Fruit fly (Drosophila melanogaster) whole organism, embryonic: ENCODE measurements around the gene Alh.

Experiments used
- C15 ChIP-seq: fragments of 200-800 bp; sonication (Bioruptor generic); IDR thresholded peaks from 3 replicates; pipeline ENCODE4 v1.3.6; 2022; ENCODE audit warnings: missing biosample characterization, missing genetic modification characterization
- CG10979 ChIP-seq: fragments of 200-800 bp; sonication (Bioruptor generic); optimal IDR thresholded peaks from 2 replicates; lab custom pipeline; 2018; ENCODE audit warnings: missing biosample characterization, mild to moderate bottlenecking, missing genetic modification characterization, moderate library complexity
- CG11504 ChIP-seq: fragments of 200-800 bp; sonication (Bioruptor generic); optimal IDR thresholded peaks from 3 replicates; lab custom pipeline; 2019; ENCODE audit warnings: missing biosample characterization, mild to moderate bottlenecking, missing genetic modification characterization, moderate library complexity
- CG12391 ChIP-seq: fragments of 200-800 bp; sonication (Bioruptor generic); optimal IDR thresholded peaks from 3 replicates; lab custom pipeline; 2018; ENCODE audit warnings: missing biosample characterization, mild to moderate bottlenecking, missing genetic modification characterization, moderate library complexity
- CG13775 ChIP-seq: fragments of 200-800 bp; sonication (Bioruptor generic); optimal IDR thresholded peaks from 3 replicates; lab custom pipeline; 2017; ENCODE audit warnings: missing biosample characterization, mild to moderate bottlenecking, missing genetic modification characterization
- CG14860 ChIP-seq: fragments of 200-800 bp; sonication (Bioruptor generic); IDR thresholded peaks from 3 replicates; pipeline ENCODE4 v1.3.6; 2022; ENCODE audit warnings: missing biosample characterization, missing genetic modification characterization; ENCODE audit not compliant: partially characterized antibody
- CG15514 ChIP-seq: fragments of 200-800 bp; sonication (Bioruptor generic); optimal IDR thresholded peaks from 3 replicates; lab custom pipeline; 2017; ENCODE audit warnings: missing biosample characterization, missing genetic modification characterization, mild to moderate bottlenecking, moderate library complexity, missing genetic modification reagents
- CG17361 ChIP-seq: fragments of 200-800 bp; sonication (Bioruptor generic); IDR thresholded peaks from 3 replicates; pipeline ENCODE4 v1.3.6; 2022; ENCODE audit warnings: missing biosample characterization, missing genetic modification characterization
- CG2116 ChIP-seq: fragments of 200-800 bp; sonication (Bioruptor generic); optimal IDR thresholded peaks from 3 replicates; lab custom pipeline; 2018; ENCODE audit warnings: missing biosample characterization, mild to moderate bottlenecking, missing genetic modification characterization
- CG30403 ChIP-seq: fragments of 200-800 bp; sonication (Bioruptor generic); optimal IDR thresholded peaks from 3 replicates; lab custom pipeline; 2016; ENCODE audit warnings: missing biosample characterization, missing genetic modification characterization
- CG34422 ChIP-seq: fragments of 200-800 bp; sonication (Bioruptor generic); IDR thresholded peaks from 3 replicates; pipeline ENCODE4 v1.3.6; 2022; ENCODE audit warnings: missing biosample characterization, missing genetic modification characterization
- CG6683 ChIP-seq: fragments of 200-800 bp; sonication (Bioruptor generic); optimal IDR thresholded peaks from 2 replicates; lab custom pipeline; 2017; ENCODE audit warnings: missing biosample characterization, mild to moderate bottlenecking, missing genetic modification characterization, missing genetic modification reagents
- CG6765 ChIP-seq: fragments of 200-800 bp; sonication (Bioruptor generic); optimal IDR thresholded peaks from 3 replicates; lab custom pipeline; 2017; ENCODE audit warnings: missing biosample characterization, mild to moderate bottlenecking, missing genetic modification characterization
- CG6813 ChIP-seq: fragments of 200-800 bp; sonication (Bioruptor generic); optimal IDR thresholded peaks from 2 replicates; lab custom pipeline; 2017; ENCODE audit warnings: missing biosample characterization, missing genetic modification characterization, mild to moderate bottlenecking, moderate library complexity, missing genetic modification reagents
- CG7357 ChIP-seq: fragments of 200-800 bp; sonication (Bioruptor generic); IDR thresholded peaks from 3 replicates; pipeline ENCODE4 v1.3.6; 2022; ENCODE audit warnings: missing biosample characterization, missing genetic modification characterization
- Ets65A ChIP-seq: fragments of 200-800 bp; sonication (Bioruptor generic); peaks from one replicate; lab custom pipeline; 2016; ENCODE audit warnings: missing biosample characterization, missing genetic modification characterization
- Gug ChIP-seq: fragments of 200-800 bp; sonication (Bioruptor generic); IDR thresholded peaks from 4 replicates; pipeline ENCODE4 v1.3.6; 2022; ENCODE audit warnings: missing biosample characterization, missing genetic modification characterization
- HLH4C ChIP-seq: fragments of 200-800 bp; sonication (Bioruptor generic); IDR thresholded peaks from 3 replicates; pipeline ENCODE4 v1.3.6; 2022; ENCODE audit warnings: missing biosample characterization, missing genetic modification characterization; ENCODE audit not compliant: partially characterized antibody
- Hsf ChIP-seq: fragments of 200-800 bp; sonication (Bioruptor generic); optimal IDR thresholded peaks from 3 replicates; lab custom pipeline; 2016; ENCODE audit warnings: missing biosample characterization, missing genetic modification characterization
- Nf-YB ChIP-seq: fragments of 200-800 bp; sonication (Bioruptor generic); optimal IDR thresholded peaks from 3 replicates; lab custom pipeline; 2019; ENCODE audit warnings: missing biosample characterization, mild to moderate bottlenecking, missing genetic modification characterization, moderate library complexity
- Nf-YC ChIP-seq: fragments of 200-800 bp; optimal IDR thresholded peaks from 3 replicates; lab custom pipeline; 2019; ENCODE audit warnings: missing biosample characterization, mild to moderate bottlenecking, missing genetic modification characterization, moderate library complexity
- Sox100B ChIP-seq: fragments of 200-800 bp; sonication (Bioruptor generic); optimal IDR thresholded peaks from 3 replicates; lab custom pipeline; 2018; ENCODE audit warnings: missing biosample characterization, mild to moderate bottlenecking, missing genetic modification characterization
- amos ChIP-seq: fragments of 200-800 bp; sonication (Bioruptor generic); IDR thresholded peaks from 2 replicates; pipeline ENCODE4 v1.3.6; 2022; ENCODE audit warnings: missing biosample characterization, missing genetic modification characterization; ENCODE audit not compliant: partially characterized antibody
- bab2 ChIP-seq: fragments of 200-800 bp; sonication (Bioruptor generic); optimal IDR thresholded peaks from 2 replicates; lab custom pipeline; 2016; ENCODE audit warnings: missing biosample characterization, missing genetic modification characterization
- chinmo ChIP-seq: fragments of 200-800 bp; sonication (Bioruptor generic); IDR thresholded peaks from 4 replicates; pipeline ENCODE4 v1.3.6; 2022; ENCODE audit warnings: missing biosample characterization, missing genetic modification characterization; ENCODE audit not compliant: partially characterized antibody
- dmrt11E ChIP-seq: fragments of 200-800 bp; sonication (Bioruptor generic); optimal IDR thresholded peaks from 3 replicates; lab custom pipeline; 2018; ENCODE audit warnings: missing biosample characterization, mild to moderate bottlenecking, missing genetic modification characterization, moderate library complexity
- ems ChIP-seq: fragments of 200-800 bp; sonication (Bioruptor generic); optimal IDR thresholded peaks from 3 replicates; lab custom pipeline; 2016; ENCODE audit warnings: missing biosample characterization, missing genetic modification characterization
- eve ChIP-seq, 2 experiments: fragments of >200 bp; optimal IDR thresholded peaks; 2 replicates each; lab custom pipeline; 2017; ENCODE audit warnings: missing biosample characterization in 2 of 2, missing genetic modification characterization in 2 of 2
- ewg ChIP-seq: fragments of 200-800 bp; sonication (Bioruptor generic); optimal IDR thresholded peaks from 3 replicates; lab custom pipeline; 2017; ENCODE audit warnings: mild to moderate bottlenecking, missing biosample characterization, missing genetic modification reagents, missing genetic modification characterization
- fu2 ChIP-seq: fragments of 200-800 bp; sonication (Bioruptor generic); optimal IDR thresholded peaks from 2 replicates; lab custom pipeline; 2016; ENCODE audit warnings: missing biosample characterization, missing genetic modification characterization
- gcm ChIP-seq: fragments of 200-800 bp; sonication (Bioruptor generic); optimal IDR thresholded peaks from 2 replicates; lab custom pipeline; 2019; ENCODE audit warnings: missing biosample characterization, mild to moderate bottlenecking, missing genetic modification characterization, moderate library complexity
- insv ChIP-seq, 2 experiments: fragments of 200-800 bp; sonication (Bioruptor generic); optimal IDR thresholded peaks; 3 replicates each; lab custom pipeline; 2016 to 2018; ENCODE audit warnings: missing biosample characterization in 2 of 2, missing genetic modification characterization in 2 of 2
- lab ChIP-seq: fragments of 200-800 bp; sonication (Bioruptor generic); optimal IDR thresholded peaks from 3 replicates; lab custom pipeline; 2017; ENCODE audit warnings: missing biosample characterization, missing genetic modification characterization, mild to moderate bottlenecking, moderate library complexity, missing genetic modification reagents
- lola ChIP-seq, 3 experiments: fragments of >200 bp in 2 of 3; fragments of 200-800 bp in 1 of 3; sonication (Bioruptor generic) in 1 of 3; optimal IDR thresholded peaks; 2 replicates each; lab custom pipeline; 2017 to 2019; ENCODE audit warnings: missing biosample characterization in 3 of 3, missing genetic modification characterization in 3 of 3, mild to moderate bottlenecking in 1 of 3, moderate library complexity in 1 of 3
- nerfin-1 ChIP-seq: fragments of 200-800 bp; sonication (Bioruptor generic); optimal IDR thresholded peaks from 3 replicates; lab custom pipeline; 2019; ENCODE audit warnings: missing biosample characterization, mild to moderate bottlenecking, missing genetic modification characterization, moderate library complexity
- oc ChIP-seq: fragments of 200-800 bp; sonication (Bioruptor generic); optimal IDR thresholded peaks from 2 replicates; lab custom pipeline; 2018; ENCODE audit warnings: missing biosample characterization, mild to moderate bottlenecking, missing genetic modification characterization, moderate library complexity
- pan ChIP-seq, 4 experiments: fragments of >200 bp in 3 of 4; fragments of 200-800 bp in 1 of 4; sonication (Bioruptor generic) in 1 of 4; optimal IDR thresholded peaks in 3 of 4; IDR thresholded peaks in 1 of 4; 2 replicates each; pipeline versions ENCODE4 v1.3.6 to Lab custom; 2017 to 2022; ENCODE audit warnings: missing biosample characterization in 2 of 4, missing genetic modification characterization in 2 of 4, mixed read lengths in 1 of 4
- pnt ChIP-seq: fragments of 200-800 bp; sonication (Bioruptor generic); optimal IDR thresholded peaks from 3 replicates; lab custom pipeline; 2016; ENCODE audit warnings: missing biosample characterization, missing genetic modification characterization
- row ChIP-seq: fragments of 200-800 bp; sonication (Bioruptor generic); IDR thresholded peaks from 3 replicates; pipeline ENCODE4 v1.3.6; 2022; ENCODE audit warnings: missing biosample characterization, missing genetic modification characterization
- run ChIP-seq: fragments of 200-800 bp; sonication (Bioruptor generic); optimal IDR thresholded peaks from 3 replicates; lab custom pipeline; 2018; ENCODE audit warnings: missing biosample characterization, mild to moderate bottlenecking, missing genetic modification characterization
- sens ChIP-seq: fragments of 200-800 bp; sonication (Bioruptor generic); peaks from one replicate; lab custom pipeline; 2016; ENCODE audit warnings: missing biosample characterization, missing genetic modification characterization
- seq ChIP-seq: fragments of 200-800 bp; sonication (Bioruptor generic); IDR thresholded peaks from 2 replicates; pipeline ENCODE4 v1.3.6; 2022; ENCODE audit warnings: missing biosample characterization, missing genetic modification characterization
- ssp ChIP-seq: fragments of 200-800 bp; sonication (Bioruptor generic); IDR thresholded peaks from 2 replicates; pipeline ENCODE4 v1.3.6; 2022; ENCODE audit warnings: missing biosample characterization, missing genetic modification characterization
- tin ChIP-seq: fragments of 200-800 bp; sonication (Bioruptor generic); optimal IDR thresholded peaks from 3 replicates; lab custom pipeline; 2016; ENCODE audit warnings: missing biosample characterization, missing genetic modification characterization
- zf30C ChIP-seq: fragments of 200-800 bp; sonication (Bioruptor generic); optimal IDR thresholded peaks from 3 replicates; lab custom pipeline; 2018; ENCODE audit warnings: missing biosample characterization, mild to moderate bottlenecking, missing genetic modification characterization

The Alh gene

dm6 chr3R:7137207-7137606, 13.2 kb upstream of the Alh start:
- TF ChIP-seq Ets65A (GFP tag; lab: Kevin White, UChicago) (peak; percentile 92), pan (optimal IDR thresholded peaks at IDR 0.05; lab: Kevin White, UChicago) (no peak), pan (GFP tag; optimal IDR thresholded peaks at IDR 0.05 in 1 of 2, IDR thresholded peaks at IDR 0.05 in 1 of 2) (no peak)

- TF ChIP-seq ems (GFP tag; lab: Kevin White, UChicago) = no peak
- TF ChIP-seq seq (GFP tag; lab: Robert Waterston, UW) = peak; percentile 59; the same call in 1 of the 2 replicates
- no peak for TF ChIP-seq CG14860
- peak; percentile 39; the same call in 1 of the 2 replicates for TF ChIP-seq ssp (GFP tag; lab: Robert Waterston, UW)
- TF ChIP-seq CG7357 = peak; percentile 60; the same call in 1 of the 3 replicates
- peak; percentile 72 for TF ChIP-seq CG2116 (GFP tag; lab: Kevin White, UChicago)
- no peak for TF ChIP-seq C15
- peak; percentile 97 for TF ChIP-seq Nf-YC (tag; lab: Kevin White, UChicago)
- peak; percentile 22 for TF ChIP-seq nerfin-1
- peak; percentile 34 for TF ChIP-seq oc
- 0 out of 3 replicates have a peak, but pooled peaks have one; percentile 20 for TF ChIP-seq HLH4C (GFP tag; lab: Robert Waterston, UW)
- TF ChIP-seq ewg (GFP tag; lab: Kevin White, UChicago) = peak; percentile 24
- TF ChIP-seq Nf-YB (GFP tag; lab: Kevin White, UChicago) = peak; percentile 95
- no peak for TF ChIP-seq CG15514 (GFP tag; lab: Kevin White, UChicago)
- TF ChIP-seq chinmo (GFP tag; lab: Robert Waterston, UW) = 0 out of 4 replicates have a peak, but pooled peaks have one; percentile 27
- peak in 1 of 2 experiments; percentile 70 for TF ChIP-seq insv (GFP tag; optimal IDR thresholded peaks at IDR 0.05; lab: Kevin White, UChicago)
- TF ChIP-seq CG6683 = no peak
- TF ChIP-seq CG34422 (GFP tag; lab: Robert Waterston, UW) = 0 out of 3 replicates have a peak, but pooled peaks have one; percentile 11
Measured at dm6 chr3R:7135881-7136280, 11.9 kb upstream of the Alh start, which contains the start of gene Fer1. Gene Fer1 (plus strand): TSS chr3R:7136206.

dm6 chr3R:7134715-7135505, 10.9 kb upstream of the Alh start:
- TF ChIP-seq dmrt11E (tag; lab: Kevin White, UChicago) (peak; percentile 57), amos (GFP tag; lab: Robert Waterston, UW) (no peak), CG17361 (GFP tag; lab: Robert Waterston, UW) (peak; percentile 25; the same call in 1 of the 3 replicates), fu2 (GFP tag; lab: Kevin White, UChicago) (no peak), Gug (GFP tag; lab: Robert Waterston, UW) (no peak), bab2 (GFP tag; lab: Kevin White, UChicago) (no peak), lola (GFP tag; optimal IDR thresholded peaks at IDR 0.05; lab: Kevin White, UChicago) (peak in 1 of 3 experiments; percentile 60), CG10979 (tag; lab: Kevin White, UChicago) (peak; percentile 43), CG13775 (peak; percentile 31), pnt (GFP tag; lab: Kevin White, UChicago) (peak; percentile 3), Hsf (GFP tag; lab: Kevin White, UChicago) (peak; percentile 16), CG12391 (tag; lab: Kevin White, UChicago) (peak; percentile 25), Sox100B (GFP tag; lab: Kevin White, UChicago) (no peak), tin (GFP tag; lab: Kevin White, UChicago) (peak; percentile 1), CG6765 (GFP tag; lab: Kevin White, UChicago) (no peak), Ets65A (GFP tag; lab: Kevin White, UChicago) (peak; percentile 56), eve (GFP tag; optimal IDR thresholded peaks at IDR 0.05; lab: Kevin White, UChicago) (no peak), gcm (GFP tag; lab: Kevin White, UChicago) (no peak), zf30C (peak; percentile 62), sens (GFP tag; lab: Kevin White, UChicago) (peak; percentile 80), run (tag; lab: Kevin White, UChicago) (no peak), lab (no peak), CG30403 (GFP tag; lab: Kevin White, UChicago) (peak; percentile 10), CG11504 (no peak), row (GFP tag; lab: Robert Waterston, UW) (0 out of 3 replicates have a peak, but pooled peaks have one; percentile 16), CG6813 (GFP tag; lab: Kevin White, UChicago) (no peak)
